Worm (Caenorhabditis elegans) whole organism, L1 larva: ENCODE measurements around the gene T23E7.2.

Source experiments
- C04F5.9 ChIP-seq: sonication (generic microtip); optimal IDR thresholded peaks from 2 replicates; lab custom pipeline; 2016; ENCODE audit warnings: missing genetic modification characterization, missing compliant biosample characterization
- C34B4.2 ChIP-seq: sonication (generic microtip); optimal IDR thresholded peaks from 2 replicates; lab custom pipeline; 2017; ENCODE audit warnings: mild to moderate bottlenecking, missing genetic modification characterization, missing compliant biosample characterization
- blmp-1 ChIP-seq: fragments of 150-350 bp; optimal IDR thresholded peaks from 2 replicates; lab custom pipeline; 2014; ENCODE audit warnings: missing biosample characterization, missing genetic modification characterization
- ceh-63 ChIP-seq: fragments of 200-800 bp; sonication (Bioruptor generic); optimal IDR thresholded peaks from 2 replicates; lab custom pipeline; 2018; ENCODE audit warnings: mild to moderate bottlenecking, missing genetic modification characterization, missing compliant biosample characterization
- ceh-82 ChIP-seq, 3 experiments: fragments of 150-350 bp in 1 of 3; sonication (generic microtip) in 2 of 3; optimal IDR thresholded peaks; 2 replicates each; lab custom pipeline; 2014 to 2017; ENCODE audit warnings: missing biosample characterization in 3 of 3, missing genetic modification characterization in 3 of 3
- ceh-88 ChIP-seq: fragments of 200-800 bp; sonication (Bioruptor generic); IDR thresholded peaks from 2 replicates; pipeline ENCODE4 v1.3.6; 2022; ENCODE audit warnings: missing genetic modification characterization, missing compliant biosample characterization
- ceh-90 ChIP-seq: sonication (generic microtip); optimal IDR thresholded peaks from 2 replicates; lab custom pipeline; 2016; ENCODE audit warnings: missing genetic modification characterization, missing compliant biosample characterization
- ces-1 ChIP-seq: fragments of 150-350 bp; optimal IDR thresholded peaks from 2 replicates; lab custom pipeline; 2014; ENCODE audit warnings: missing biosample characterization, missing genetic modification reagents, missing genetic modification characterization
- elt-2 ChIP-seq: sonication (generic microtip); optimal IDR thresholded peaks from 2 replicates; lab custom pipeline; 2016; ENCODE audit warnings: missing genetic modification characterization, mild to moderate bottlenecking, inconsistent platforms, missing compliant biosample characterization, missing genetic modification reagents
- ets-5 ChIP-seq: fragments of 200-800 bp; sonication (Bioruptor generic); IDR thresholded peaks from 2 replicates; pipeline ENCODE4 v1.3.6; 2022; ENCODE audit warnings: missing genetic modification characterization, missing compliant biosample characterization
- irx-1 ChIP-seq: sonication (generic microtip); optimal IDR thresholded peaks from 2 replicates; lab custom pipeline; 2016; ENCODE audit warnings: missing genetic modification characterization, missing compliant biosample characterization
- lin-15B ChIP-seq: fragments of 150-350 bp; sonication (generic microtip); optimal IDR thresholded peaks from 3 replicates; lab custom pipeline; 2014; ENCODE audit warnings: missing biosample characterization, missing genetic modification characterization
- lin-35 ChIP-seq, 2 experiments: fragments of 150-350 bp; optimal IDR thresholded peaks; 2 replicates each; lab custom pipeline; 2014; ENCODE audit warnings: missing biosample characterization in 2 of 2, missing genetic modification characterization in 2 of 2, missing genetic modification reagents in 2 of 2
- lir-3 ChIP-seq: sonication (generic microtip); optimal IDR thresholded peaks from 2 replicates; lab custom pipeline; 2016; ENCODE audit warnings: mild to moderate bottlenecking, missing genetic modification characterization, moderate library complexity, missing compliant biosample characterization; ENCODE audit not compliant: poor library complexity
- mep-1 ChIP-seq: fragments of 150-350 bp; optimal IDR thresholded peaks from 2 replicates; lab custom pipeline; 2014; ENCODE audit warnings: missing biosample characterization, missing genetic modification characterization
- nhr-11 ChIP-seq: fragments of 150-350 bp; optimal IDR thresholded peaks from 2 replicates; lab custom pipeline; 2014; ENCODE audit warnings: missing biosample characterization, missing genetic modification characterization
- nhr-20 ChIP-seq: sonication (generic microtip); optimal IDR thresholded peaks from 2 replicates; lab custom pipeline; 2016; ENCODE audit warnings: mild to moderate bottlenecking, missing genetic modification characterization, missing compliant biosample characterization
- nhr-237 ChIP-seq: fragments of 150-350 bp; optimal IDR thresholded peaks from 2 replicates; lab custom pipeline; 2014; ENCODE audit warnings: missing biosample characterization, missing genetic modification characterization
- nhr-71 ChIP-seq: sonication (generic microtip); optimal IDR thresholded peaks from 2 replicates; lab custom pipeline; 2016; ENCODE audit warnings: mild to moderate bottlenecking, missing genetic modification characterization, moderate library complexity, missing compliant biosample characterization
- nhr-77 ChIP-seq: fragments of 150-350 bp; optimal IDR thresholded peaks from 2 replicates; lab custom pipeline; 2014; ENCODE audit warnings: missing biosample characterization, missing genetic modification characterization
- nhr-85 ChIP-seq: sonication (generic microtip); peaks from one replicate; lab custom pipeline; 2016; ENCODE audit warnings: missing genetic modification characterization, inconsistent platforms, missing compliant biosample characterization
- nhr-90 ChIP-seq: sonication (generic microtip); optimal IDR thresholded peaks from 2 replicates; lab custom pipeline; 2016; ENCODE audit warnings: mild to moderate bottlenecking, missing genetic modification characterization, missing compliant biosample characterization; ENCODE audit not compliant: poor library complexity
- pqm-1 ChIP-seq: sonication (generic microtip); optimal IDR thresholded peaks from 3 replicates; lab custom pipeline; 2017; ENCODE audit warnings: missing biosample characterization, missing genetic modification characterization
- snpc-4 ChIP-seq: fragments of 150-350 bp; optimal IDR thresholded peaks from 2 replicates; lab custom pipeline; 2014; ENCODE audit warnings: missing biosample characterization, missing genetic modification characterization
- snu-23 ChIP-seq: sonication (generic microtip); optimal IDR thresholded peaks from 2 replicates; lab custom pipeline; 2016; ENCODE audit warnings: missing genetic modification characterization, missing compliant biosample characterization
- sox-4 ChIP-seq: sonication (generic microtip); optimal IDR thresholded peaks from 2 replicates; lab custom pipeline; 2016; ENCODE audit warnings: missing genetic modification characterization, missing compliant biosample characterization
- tbx-2 ChIP-seq: sonication (generic microtip); optimal IDR thresholded peaks from 2 replicates; lab custom pipeline; 2016; ENCODE audit warnings: missing genetic modification characterization, missing compliant biosample characterization
- tlp-1 ChIP-seq: fragments of 150-350 bp; optimal IDR thresholded peaks from 2 replicates; lab custom pipeline; 2014; ENCODE audit warnings: missing biosample characterization, missing genetic modification characterization
- unc-130 ChIP-seq: fragments of 150-350 bp; optimal IDR thresholded peaks from 2 replicates; lab custom pipeline; 2017; ENCODE audit warnings: missing biosample characterization, missing genetic modification characterization, inconsistent platforms
- unc-30 ChIP-seq: sonication (generic microtip); optimal IDR thresholded peaks from 2 replicates; lab custom pipeline; 2017; ENCODE audit warnings: missing biosample characterization, missing genetic modification characterization
- unc-86 ChIP-seq: sonication (generic microtip); optimal IDR thresholded peaks from 2 replicates; lab custom pipeline; 2016; ENCODE audit warnings: missing genetic modification characterization, missing compliant biosample characterization
- vab-15 ChIP-seq: sonication (generic microtip); optimal IDR thresholded peaks from 2 replicates; lab custom pipeline; 2017; ENCODE audit warnings: missing genotype, mild to moderate bottlenecking, missing genetic modification characterization, missing compliant biosample characterization
- xbp-1 ChIP-seq: sonication (generic microtip); optimal IDR thresholded peaks from 2 replicates; lab custom pipeline; 2016; ENCODE audit warnings: missing genetic modification characterization, missing compliant biosample characterization

T23E7.2 gene

DNA sequence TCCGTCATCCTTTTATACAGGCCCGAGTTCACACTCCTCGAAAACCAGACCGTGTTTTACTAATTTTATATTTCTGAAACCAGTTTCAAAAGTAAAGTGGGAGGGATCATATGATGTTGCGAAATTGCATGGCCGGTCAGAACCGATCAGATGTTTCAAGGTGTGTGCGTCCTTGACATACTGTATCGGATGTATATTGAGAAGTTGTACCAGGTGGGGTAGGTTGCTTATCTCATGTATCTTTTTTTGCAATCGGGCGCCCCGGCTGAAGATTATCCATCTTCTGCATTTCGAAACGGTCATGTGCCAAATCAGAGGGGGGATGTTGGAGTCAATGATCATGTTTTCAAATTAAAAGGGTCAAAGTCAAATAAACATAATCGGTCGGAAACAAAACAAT lies 13.9 kb downstream of the T23E7.2 start, which contains the start of gene T23E7.6 (continued):
- no peak for TF ChIP-seq nhr-237
- TF ChIP-seq tlp-1 (tag; lab: Kevin White, UChicago): no peak
- no peak for TF ChIP-seq C04F5.9 (tag; lab: Kevin White, UChicago)
- no peak for TF ChIP-seq snpc-4 (tag; lab: Kevin White, UChicago)
- peak in 1 of 2 experiments; percentile 26 for TF ChIP-seq lin-35 (GFP tag; optimal IDR thresholded peaks at IDR 0.05; lab: Kevin White, UChicago)
- peak; percentile 76 for TF ChIP-seq unc-130 (tag; lab: Kevin White, UChicago)
- TF ChIP-seq lin-15B (tag; lab: Kevin White, UChicago): no peak
- peak; percentile 28 for TF ChIP-seq irx-1 (tag; lab: Kevin White, UChicago)
- peak; percentile 57 for TF ChIP-seq nhr-71 (tag; lab: Kevin White, UChicago)
- TF ChIP-seq nhr-90: peak; percentile 26
- no peak for TF ChIP-seq ces-1 (GFP tag; lab: Kevin White, UChicago)
- TF ChIP-seq xbp-1 (tag; lab: Kevin White, UChicago): no peak
- no peak for TF ChIP-seq vab-15
- no peak for TF ChIP-seq C34B4.2 (tag; lab: Kevin White, UChicago)
- no peak for TF ChIP-seq ceh-90 (tag; lab: Kevin White, UChicago)
- TF ChIP-seq nhr-77: no peak
- TF ChIP-seq tbx-2: no peak
- TF ChIP-seq snu-23 (GFP tag; lab: Kevin White, UChicago): peak; percentile 37
- peak; percentile 26 for TF ChIP-seq mep-1 (tag; lab: Kevin White, UChicago)
- no peak for TF ChIP-seq nhr-11 (tag; lab: Kevin White, UChicago)

DNA sequence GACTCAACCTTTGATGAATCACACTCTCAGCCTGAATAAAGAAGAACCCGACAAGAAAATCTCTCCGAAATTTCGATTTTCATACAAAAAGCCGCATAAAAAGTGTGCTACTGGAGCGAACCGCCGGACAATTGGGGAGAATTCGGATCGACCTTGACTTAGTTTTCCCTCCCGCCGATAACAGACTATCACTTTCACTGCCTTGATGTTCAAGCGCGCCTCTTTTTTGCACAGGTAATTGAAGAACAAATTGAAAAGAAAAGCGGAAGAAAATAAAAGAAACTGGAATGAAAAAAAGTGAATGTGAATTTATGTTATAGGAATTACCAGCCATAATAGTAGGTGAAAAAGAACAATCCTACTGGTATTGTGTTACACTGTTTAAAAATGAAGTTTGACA lies 15.1 kb downstream of the T23E7.2 start:
- TF ChIP-seq blmp-1 (tag; lab: Kevin White, UChicago) (peak; percentile 99), sox-4 (tag; lab: Kevin White, UChicago) (no peak), ceh-88 (no peak), ceh-82 (tag; optimal IDR thresholded peaks at IDR 0.05; lab: Kevin White, UChicago) (no peak), lir-3 (no peak)

DNA sequence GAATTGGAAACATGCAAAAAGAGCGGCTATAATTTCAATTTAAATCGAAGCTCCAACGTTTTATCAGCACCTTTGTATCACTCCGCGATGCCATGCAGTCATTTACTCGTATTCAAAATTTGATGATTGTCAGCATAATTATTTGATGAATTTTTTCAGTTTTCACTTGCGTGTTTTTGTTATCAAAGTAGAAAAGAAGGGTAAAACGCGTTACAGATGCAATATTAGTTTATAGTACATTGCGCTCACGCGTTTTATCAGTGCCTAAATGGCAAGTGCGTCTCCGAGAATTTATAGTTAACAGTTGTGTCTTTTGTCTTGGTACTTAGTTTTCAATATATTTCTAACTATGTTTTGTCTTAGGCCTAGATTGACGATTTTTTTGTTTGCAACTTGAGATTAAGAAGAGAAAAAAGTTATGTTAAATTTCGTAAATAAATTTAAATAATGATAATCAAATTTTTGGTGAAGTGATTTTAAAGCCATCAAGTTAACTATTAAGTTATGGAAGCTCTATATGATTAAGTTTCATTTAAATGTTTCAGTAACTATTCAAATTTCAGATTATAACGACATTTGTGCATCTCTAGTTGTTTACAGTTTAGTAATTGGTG lies 23.9 kb downstream of the T23E7.2 start, which contains the start of gene cgt-2:
cgt-2 (plus strand) TSS at position 564 of the 614 bp plus-strand sequence.
- TF ChIP-seq lin-35 (GFP tag; optimal IDR thresholded peaks at IDR 0.05; lab: Kevin White, UChicago) (peak in 1 of 2 experiments; percentile 21), unc-86 (tag; lab: Kevin White, UChicago) (no peak), pqm-1 (tag; lab: Kevin White, UChicago) (peak; percentile 61), elt-2 (tag; lab: Kevin White, UChicago) (peak; percentile 69)

DNA sequence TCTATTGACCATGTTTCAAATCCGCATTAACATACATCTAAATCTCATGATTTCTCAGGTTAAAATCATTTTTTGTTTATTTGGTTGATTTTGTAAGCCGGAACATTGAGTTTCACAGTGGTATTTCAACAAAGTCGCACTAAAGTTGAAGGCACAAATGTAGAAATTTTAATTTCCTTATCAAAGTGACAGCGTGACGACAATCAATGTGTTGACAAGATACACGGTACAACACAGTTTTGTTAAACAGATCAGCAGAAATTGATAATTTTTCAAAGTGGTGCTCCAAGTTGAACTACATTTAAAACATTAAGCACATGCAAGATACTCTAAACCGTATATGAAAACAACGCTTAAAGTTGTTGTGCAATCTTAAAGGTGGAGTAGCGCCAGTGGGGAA lies 31.8 kb downstream of the T23E7.2 start:
- TF ChIP-seq unc-30 (tag; lab: Kevin White, UChicago) (no peak), elt-2 (tag; lab: Kevin White, UChicago) (peak; percentile 7)

DNA sequence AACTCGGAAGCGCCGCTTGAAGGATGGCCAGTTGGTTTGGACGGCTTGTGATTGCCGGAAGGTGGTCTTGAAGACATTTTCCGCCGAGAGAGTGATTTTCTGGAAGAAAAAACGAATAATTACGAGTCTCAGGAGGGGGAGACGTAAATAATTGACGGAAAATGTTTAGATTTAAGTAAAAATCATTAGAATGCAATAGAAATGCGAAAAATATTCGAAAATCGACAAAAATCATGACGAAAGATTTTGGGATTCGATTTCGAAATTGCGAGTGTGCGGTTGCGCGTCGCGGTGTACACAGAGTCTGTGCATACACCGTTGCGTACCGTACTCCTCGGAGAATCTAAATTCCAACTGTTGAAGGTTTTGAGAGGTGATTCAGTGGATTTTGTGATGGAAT lies 40.8 kb downstream of the T23E7.2 start, which contains the start of gene H11L12.1:
H11L12.1 (minus strand) TSS at position 101 of the 400 bp plus-strand sequence.
- TF ChIP-seq vab-15 (no peak), lir-3 (no peak), ceh-63 (no peak), mep-1 (tag; lab: Kevin White, UChicago) (no peak)

DNA sequence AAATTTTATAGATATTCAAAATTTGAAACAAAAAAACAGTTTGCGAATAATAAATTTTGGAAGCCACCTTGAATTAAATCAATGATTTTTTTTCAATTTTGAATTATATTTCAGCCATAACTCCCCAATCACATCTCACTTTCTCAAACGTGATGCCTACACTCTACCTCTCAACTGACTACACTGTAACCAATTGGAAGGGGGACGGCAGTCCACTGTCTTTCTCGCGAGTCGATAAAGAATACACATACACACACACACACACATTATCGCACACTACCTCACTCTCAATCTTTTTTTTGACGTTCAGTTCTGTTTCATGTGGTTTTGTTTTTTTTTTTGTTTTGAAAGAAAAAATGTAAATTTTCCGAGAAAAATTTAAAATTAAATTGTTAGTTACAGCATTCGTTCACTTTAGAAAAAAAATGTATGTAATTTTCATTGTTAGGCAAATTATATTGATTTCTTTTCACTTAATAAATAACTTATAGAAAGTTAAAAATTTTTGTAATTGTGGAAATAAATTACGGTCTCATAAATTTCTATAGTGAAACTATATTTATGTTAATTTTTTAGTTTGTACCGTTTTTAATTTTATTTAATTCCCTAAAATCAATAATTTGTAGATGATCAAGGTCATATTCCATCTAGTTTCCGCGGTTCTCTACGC lies 43.6 kb downstream of the T23E7.2 start, which contains the start of gene cTel55X.1:
cTel55X.1 (plus strand) TSS at position 620 of the 670 bp plus-strand sequence.
- TF ChIP-seq lin-35 (GFP tag; optimal IDR thresholded peaks at IDR 0.05; lab: Kevin White, UChicago): peak in 1 of 2 experiments; percentile 17
- TF ChIP-seq elt-2 (tag; lab: Kevin White, UChicago): peak; percentile 14
- TF ChIP-seq nhr-85 (tag; lab: Kevin White, UChicago): no peak
- no peak for TF ChIP-seq ets-5
- TF ChIP-seq nhr-20 (tag; lab: Kevin White, UChicago): peak; percentile 75
- TF ChIP-seq, all 84 proteins: peak for 3
